Worm (Caenorhabditis elegans): ENCODE results near the gene mec-5.

The mec-5 gene

DNA sequence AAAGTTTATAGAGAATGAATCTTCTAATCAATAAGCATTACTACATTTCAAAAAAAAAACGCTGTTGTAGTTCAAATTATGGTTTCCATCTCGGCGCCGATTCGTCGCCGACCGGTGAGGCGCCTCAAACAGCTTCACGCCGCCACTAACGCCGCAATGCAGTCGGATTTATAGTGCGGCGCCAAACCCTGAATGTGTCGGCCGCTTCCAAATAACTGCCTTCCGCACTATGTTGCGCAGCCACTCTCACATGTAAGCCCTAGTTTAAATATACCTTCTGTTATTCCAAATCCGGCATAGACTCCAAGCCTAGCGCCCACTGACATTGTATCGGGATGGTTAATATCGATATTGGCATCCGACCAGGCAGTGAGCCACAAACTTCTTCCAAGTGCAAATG lies 10.9 kb upstream of the mec-5 start:
- TF ChIP-seq snpc-4 (tag; optimal IDR thresholded peaks at IDR 0.05), result peak; percentile 22
- no peak for TF ChIP-seq egl-27 (tag; optimal IDR thresholded peaks at IDR 0.05)
- no peak for TF ChIP-seq mml-1 (tag; optimal IDR thresholded peaks at IDR 0.05)
- TF ChIP-seq fkh-2 (tag; optimal IDR thresholded peaks at IDR 0.05), result no peak
- no peak for TF ChIP-seq lin-15B (tag; optimal IDR thresholded peaks at IDR 0.05)

DNA sequence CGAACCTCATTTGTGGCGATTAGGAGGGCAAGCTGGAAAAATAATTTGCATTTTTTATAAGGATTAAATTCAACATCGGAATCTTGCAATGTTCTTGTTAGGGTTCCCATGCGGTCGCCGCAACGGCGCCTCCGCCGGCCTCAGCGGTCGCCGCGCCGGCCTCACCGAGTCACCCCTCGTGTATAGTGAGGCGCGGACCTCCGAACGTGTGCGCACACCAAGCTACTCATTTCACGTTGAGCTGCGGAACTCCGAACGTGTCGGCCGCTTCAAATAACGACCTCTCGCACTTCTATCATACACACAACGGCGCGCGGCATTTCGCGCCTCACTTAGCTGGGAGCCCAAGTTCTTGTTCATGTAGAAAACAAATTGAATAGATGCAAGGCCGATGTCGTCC lies 6.0 kb upstream of the mec-5 start:
- TF ChIP-seq nhr-25 (tag; optimal IDR thresholded peaks at IDR 0.05) (no peak), nhr-67 (tag; optimal IDR thresholded peaks at IDR 0.05) (no peak), skn-1 (tag; optimal IDR thresholded peaks at IDR 0.05) (no peak), fkh-10 (GFP tag; optimal IDR thresholded peaks at IDR 0.05) (no peak), hmg-11 (tag; optimal IDR thresholded peaks at IDR 0.05) (no peak), mml-1 (tag; optimal IDR thresholded peaks at IDR 0.05) (no peak), elt-2 (tag; optimal IDR thresholded peaks at IDR 0.05) (no peak), mdl-1 (tag; optimal IDR thresholded peaks at IDR 0.05) (no peak), jun-1 (tag; optimal IDR thresholded peaks at IDR 0.05) (no peak), nhr-77 (tag; optimal IDR thresholded peaks at IDR 0.05) (no peak), ceh-28 (tag; optimal IDR thresholded peaks at IDR 0.05) (no peak)

DNA sequence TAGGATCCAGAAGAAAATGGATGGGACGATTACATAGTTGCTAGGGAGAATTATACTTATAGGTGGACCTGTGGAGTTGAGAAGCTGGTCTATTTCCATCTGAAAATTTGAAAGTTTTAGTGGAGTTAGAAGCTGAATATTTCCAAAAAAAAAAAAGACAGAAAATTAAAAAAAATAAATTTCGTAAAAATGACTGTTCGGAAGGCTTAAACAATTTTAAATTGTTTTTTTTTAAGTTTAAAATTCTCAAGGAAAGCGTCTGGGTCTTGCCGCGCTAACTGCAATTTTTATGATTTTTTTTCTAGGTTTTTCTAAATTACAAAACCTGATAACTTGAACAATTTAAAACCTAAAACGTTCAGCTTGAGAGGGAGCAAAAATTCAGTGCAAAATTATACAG lies 4.6 kb upstream of the mec-5 start, which contains the start of gene mrp-3:
Gene mrp-3 (minus strand): TSS at position 101 of the 400 bp plus-strand sequence.
- TF ChIP-seq lsy-12 (tag; optimal IDR thresholded peaks at IDR 0.05), result no peak
- no peak for TF ChIP-seq fos-1 (tag; optimal IDR thresholded peaks at IDR 0.05)
- no peak for TF ChIP-seq ztf-11 (tag; optimal IDR thresholded peaks at IDR 0.05)
- no peak for TF ChIP-seq elt-3 (tag; optimal IDR thresholded peaks at IDR 0.05)
- TF ChIP-seq mdl-1 (tag; optimal IDR thresholded peaks at IDR 0.05), result no peak
- TF ChIP-seq pqm-1 (tag; optimal IDR thresholded peaks at IDR 0.05), result no peak
- no peak for TF ChIP-seq nhr-28 (tag; optimal IDR thresholded peaks at IDR 0.05)
- TF ChIP-seq nhr-237 (tag; optimal IDR thresholded peaks at IDR 0.05), result no peak
- no peak for TF ChIP-seq nhr-23 (tag; optimal IDR thresholded peaks at IDR 0.05)
- TF ChIP-seq fkh-2 (tag; optimal IDR thresholded peaks at IDR 0.05), result no peak
- no peak for TF ChIP-seq unc-39 (tag; optimal IDR thresholded peaks at IDR 0.05)
- no peak for TF ChIP-seq ceh-28 (tag; optimal IDR thresholded peaks at IDR 0.05)
- TF ChIP-seq ceh-9 (tag; optimal IDR thresholded peaks at IDR 0.05), result no peak
- TF ChIP-seq snpc-4 (tag; optimal IDR thresholded peaks at IDR 0.05), result no peak
- no peak for TF ChIP-seq egl-5 (tag; optimal IDR thresholded peaks at IDR 0.05)
- TF ChIP-seq jun-1 (tag; optimal IDR thresholded peaks at IDR 0.05), result no peak

ce11 chrX:15939759-15940334 lies 4.0 kb upstream of the mec-5 start:
- TF ChIP-seq jun-1 (tag; optimal IDR thresholded peaks at IDR 0.05) (peak; percentile 30), ztf-4 (tag; optimal IDR thresholded peaks at IDR 0.05) (no peak), elt-2 (tag; optimal IDR thresholded peaks at IDR 0.05) (peak; percentile 84), skn-1 (tag; optimal IDR thresholded peaks at IDR 0.05) (no peak), pqm-1 (tag; optimal IDR thresholded peaks at IDR 0.05) (peak; percentile 86), hmg-11 (tag; optimal IDR thresholded peaks at IDR 0.05) (no peak), pha-4 (tag; optimal IDR thresholded peaks at IDR 0.05) (peak; percentile 64), nhr-25 (tag; optimal IDR thresholded peaks at IDR 0.05) (no peak)

- TF ChIP-seq nhr-77 (tag; optimal IDR thresholded peaks at IDR 0.05) (no peak), skn-1 (tag; optimal IDR thresholded peaks at IDR 0.05) (no peak), zag-1 (tag; optimal IDR thresholded peaks at IDR 0.05) (no peak), ceh-9 (tag; optimal IDR thresholded peaks at IDR 0.05) (no peak), mml-1 (tag; optimal IDR thresholded peaks at IDR 0.05) (no peak), daf-12 (tag; optimal IDR thresholded peaks at IDR 0.05) (no peak), elt-3 (tag; optimal IDR thresholded peaks at IDR 0.05) (no peak), ztf-11 (tag; optimal IDR thresholded peaks at IDR 0.05) (no peak), lsy-12 (tag; optimal IDR thresholded peaks at IDR 0.05) (no peak), jun-1 (tag; optimal IDR thresholded peaks at IDR 0.05) (no peak), fkh-2 (tag; optimal IDR thresholded peaks at IDR 0.05) (no peak), tbx-2 (tag; optimal IDR thresholded peaks at IDR 0.05) (no peak), unc-62 (GFP tag; optimal IDR thresholded peaks at IDR 0.05) (no peak)
Measured at ce11 chrX:15944198-15944597, 389 bp downstream of the mec-5 start.

DNA sequence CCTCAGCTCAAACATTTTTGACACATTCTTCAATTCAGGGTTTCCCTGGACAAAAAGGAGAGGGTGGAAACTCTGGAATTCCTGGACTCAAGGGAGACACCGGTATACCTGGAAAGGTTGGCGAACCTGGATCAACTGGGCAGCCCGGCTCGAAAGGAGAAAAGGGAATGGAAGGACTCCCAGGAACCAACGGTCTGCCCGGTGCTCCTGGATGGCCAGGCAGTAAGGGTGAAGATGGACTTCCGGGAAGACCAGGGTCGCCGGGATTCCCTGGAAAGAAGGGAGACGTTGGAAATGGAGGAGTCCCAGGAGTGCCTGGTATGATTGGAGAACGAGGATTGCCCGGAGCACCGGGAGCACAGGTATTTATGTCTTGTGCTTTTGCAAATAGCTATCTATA lies 2.0 kb downstream of the mec-5 start:
- TF ChIP-seq ama-1 (optimal IDR thresholded peaks at IDR 0.05), result no peak
- TF ChIP-seq zag-1 (tag; optimal IDR thresholded peaks at IDR 0.05), result no peak
- no peak for TF ChIP-seq mdl-1 (tag; optimal IDR thresholded peaks at IDR 0.05)
- no peak for TF ChIP-seq nhr-12 (tag; optimal IDR thresholded peaks at IDR 0.05)
- no peak for TF ChIP-seq fos-1 (tag; optimal IDR thresholded peaks at IDR 0.05)
- no peak for TF ChIP-seq nhr-237 (tag; optimal IDR thresholded peaks at IDR 0.05)
- no peak for TF ChIP-seq nhr-25 (tag; optimal IDR thresholded peaks at IDR 0.05)
- no peak for TF ChIP-seq lin-39 (tag; optimal IDR thresholded peaks at IDR 0.05)
- TF ChIP-seq nfya-1 (tag; optimal IDR thresholded peaks at IDR 0.05; ENCODE audit: insufficient read depth), result no peak
- no peak for TF ChIP-seq fkh-2 (tag; optimal IDR thresholded peaks at IDR 0.05)
